Fruit fly (Drosophila melanogaster) whole organism, embryonic: ENCODE results near the gene CG31365.

ENCODE experiments used
- Atf3 ChIP-seq: fragments of 200-800 bp; sonication (Bioruptor generic); optimal IDR thresholded peaks from 3 replicates; lab custom pipeline; 2016; ENCODE audit warnings: missing biosample characterization, missing genetic modification characterization
- CG1024 ChIP-seq: fragments of 200-800 bp; sonication (Bioruptor generic); IDR thresholded peaks from 2 replicates; pipeline ENCODE4 v1.3.6; 2022; ENCODE audit warnings: missing biosample characterization, missing genetic modification characterization
- CG1233 ChIP-seq: fragments of 200-800 bp; sonication (Bioruptor generic); optimal IDR thresholded peaks from 4 replicates; lab custom pipeline; 2018; ENCODE audit warnings: missing biosample characterization, mild to moderate bottlenecking, missing genetic modification characterization
- CG13775 ChIP-seq: fragments of 200-800 bp; sonication (Bioruptor generic); optimal IDR thresholded peaks from 3 replicates; lab custom pipeline; 2017; ENCODE audit warnings: missing biosample characterization, mild to moderate bottlenecking, missing genetic modification characterization
- CG14441 ChIP-seq: fragments of 200-800 bp; sonication (Bioruptor generic); IDR thresholded peaks from 2 replicates; pipeline ENCODE4 v1.3.6; 2022; ENCODE audit warnings: missing biosample characterization, missing genetic modification characterization
- CG14860 ChIP-seq: fragments of 200-800 bp; sonication (Bioruptor generic); IDR thresholded peaks from 3 replicates; pipeline ENCODE4 v1.3.6; 2022; ENCODE audit warnings: missing biosample characterization, missing genetic modification characterization; ENCODE audit not compliant: partially characterized antibody
- CG15011 ChIP-seq: fragments of 200-800 bp; sonication (Bioruptor generic); optimal IDR thresholded peaks from 3 replicates; lab custom pipeline; 2018; ENCODE audit warnings: missing biosample characterization, mild to moderate bottlenecking, missing genetic modification characterization
- CG15479 ChIP-seq: fragments of 200-800 bp; sonication (Bioruptor generic); optimal IDR thresholded peaks from 3 replicates; lab custom pipeline; 2019; ENCODE audit warnings: missing biosample characterization, mild to moderate bottlenecking, missing genetic modification characterization, moderate library complexity
- CG15601 ChIP-seq: fragments of 200-800 bp; sonication (Bioruptor generic); optimal IDR thresholded peaks from 3 replicates; lab custom pipeline; 2019; ENCODE audit warnings: missing biosample characterization, mild to moderate bottlenecking, missing genetic modification characterization, moderate library complexity
- CG1603 ChIP-seq: fragments of 200-800 bp; sonication (Bioruptor generic); optimal IDR thresholded peaks from 2 replicates; lab custom pipeline; 2019; ENCODE audit warnings: missing biosample characterization, mild to moderate bottlenecking, missing genetic modification characterization, moderate library complexity
- CG2202 ChIP-seq: fragments of 200-800 bp; sonication (Bioruptor generic); optimal IDR thresholded peaks from 2 replicates; lab custom pipeline; 2018; ENCODE audit warnings: missing biosample characterization, mild to moderate bottlenecking, missing genetic modification characterization
- CG31388 ChIP-seq: fragments of 200-800 bp; sonication (Bioruptor generic); optimal IDR thresholded peaks from 2 replicates; lab custom pipeline; 2016; ENCODE audit warnings: missing biosample characterization, missing genetic modification characterization
- CG3726 ChIP-seq: fragments of 200-800 bp; sonication (Bioruptor generic); IDR thresholded peaks from 3 replicates; pipeline ENCODE4, ENCODE4 v1.3.6; 2022; ENCODE audit warnings: missing biosample characterization, missing genetic modification characterization
- CG4854 ChIP-seq: fragments of 200-800 bp; sonication (Bioruptor generic); optimal IDR thresholded peaks from 2 replicates; lab custom pipeline; 2016; ENCODE audit warnings: missing biosample characterization, missing genetic modification characterization, inconsistent platforms
- CG6813 ChIP-seq: fragments of 200-800 bp; sonication (Bioruptor generic); optimal IDR thresholded peaks from 2 replicates; lab custom pipeline; 2017; ENCODE audit warnings: missing biosample characterization, missing genetic modification characterization, mild to moderate bottlenecking, moderate library complexity, missing genetic modification reagents
- CG7987 ChIP-seq: fragments of 200-800 bp; sonication (Bioruptor generic); optimal IDR thresholded peaks from 2 replicates; lab custom pipeline; 2018; ENCODE audit warnings: missing biosample characterization, mild to moderate bottlenecking, missing genetic modification characterization, moderate library complexity
- CG8281 ChIP-seq: fragments of 200-800 bp; sonication (Bioruptor generic); optimal IDR thresholded peaks from 2 replicates; lab custom pipeline; 2018; ENCODE audit warnings: missing biosample characterization, mild to moderate bottlenecking, missing genetic modification characterization, moderate library complexity
- CG9797 ChIP-seq: fragments of 200-800 bp; sonication (Bioruptor generic); optimal IDR thresholded peaks from 3 replicates; lab custom pipeline; 2018; ENCODE audit warnings: missing biosample characterization, mild to moderate bottlenecking, missing genetic modification characterization
- Dip2 ChIP-seq: fragments of 200-800 bp; sonication (Bioruptor generic); IDR thresholded peaks from 2 replicates; pipeline ENCODE4 v1.3.6; 2022; ENCODE audit warnings: missing biosample characterization, missing genetic modification characterization
- Dll ChIP-seq: fragments of 200-800 bp; sonication (Bioruptor generic); IDR thresholded peaks from 4 replicates; pipeline ENCODE4 v1.3.6; 2022; ENCODE audit warnings: missing biosample characterization, missing genetic modification characterization; ENCODE audit not compliant: partially characterized antibody
- Dp ChIP-seq: fragments of 200-800 bp; sonication (Bioruptor generic); optimal IDR thresholded peaks from 2 replicates; lab custom pipeline; 2018; ENCODE audit warnings: missing biosample characterization, mild to moderate bottlenecking, missing genetic modification characterization, moderate library complexity
- Gsc ChIP-seq: fragments of 200-800 bp; sonication (Bioruptor generic); IDR thresholded peaks from 2 replicates; pipeline ENCODE4 v1.3.6; 2022; ENCODE audit warnings: missing biosample characterization, missing genetic modification characterization
- HLH4C ChIP-seq: fragments of 200-800 bp; sonication (Bioruptor generic); IDR thresholded peaks from 3 replicates; pipeline ENCODE4 v1.3.6; 2022; ENCODE audit warnings: missing biosample characterization, missing genetic modification characterization; ENCODE audit not compliant: partially characterized antibody
- Hsf ChIP-seq: fragments of 200-800 bp; sonication (Bioruptor generic); optimal IDR thresholded peaks from 3 replicates; lab custom pipeline; 2016; ENCODE audit warnings: missing biosample characterization, missing genetic modification characterization
- Lhr ChIP-seq: fragments of 200-800 bp; sonication (Bioruptor generic); optimal IDR thresholded peaks from 3 replicates; lab custom pipeline; 2017; ENCODE audit warnings: mild to moderate bottlenecking, missing biosample characterization, missing genetic modification reagents, missing genetic modification characterization
- MTF-1 ChIP-seq: fragments of 200-800 bp; sonication (Bioruptor generic); optimal IDR thresholded peaks from 2 replicates; lab custom pipeline; 2018; ENCODE audit warnings: missing biosample characterization, mild to moderate bottlenecking, missing genetic modification characterization, borderline replicate concordance
- Opbp ChIP-seq: fragments of 200-800 bp; sonication (Bioruptor generic); IDR thresholded peaks from 3 replicates; pipeline ENCODE4 v1.3.6; 2022; ENCODE audit warnings: missing biosample characterization, missing genetic modification characterization; ENCODE audit not compliant: partially characterized antibody
- Sin3A ChIP-seq: fragments of >200 bp; optimal IDR thresholded peaks from 2 replicates; lab custom pipeline; 2018
- Sox100B ChIP-seq: fragments of 200-800 bp; sonication (Bioruptor generic); optimal IDR thresholded peaks from 3 replicates; lab custom pipeline; 2018; ENCODE audit warnings: missing biosample characterization, mild to moderate bottlenecking, missing genetic modification characterization
- Spps ChIP-seq: fragments of 200-800 bp; sonication (Bioruptor generic); optimal IDR thresholded peaks from 2 replicates; lab custom pipeline; 2018; ENCODE audit warnings: missing biosample characterization, mild to moderate bottlenecking, missing genetic modification characterization
- Trl ChIP-seq, 3 experiments: fragments of >200 bp in 2 of 3; fragments of 200-800 bp in 1 of 3; sonication (Bioruptor generic) in 1 of 3; optimal IDR thresholded peaks; 2 replicates in 1 of 3; 3 replicates in 2 of 3; lab custom pipeline; 2016 to 2017; ENCODE audit warnings: missing biosample characterization in 1 of 3, missing genetic modification characterization in 1 of 3
- al ChIP-seq: fragments of 200-800 bp; sonication (Bioruptor generic); IDR thresholded peaks from 2 replicates; pipeline ENCODE4 v1.3.6; 2022; ENCODE audit warnings: missing biosample characterization, missing genetic modification characterization
- cas ChIP-seq: fragments of 200-800 bp; sonication (Bioruptor generic); IDR thresholded peaks from 2 replicates; pipeline ENCODE4 v1.3.6; 2022; ENCODE audit warnings: missing biosample characterization, missing genetic modification characterization
- chn ChIP-seq: fragments of 200-800 bp; sonication (Bioruptor generic); optimal IDR thresholded peaks from 2 replicates; lab custom pipeline; 2016; ENCODE audit warnings: missing biosample characterization, missing genetic modification characterization
- ci ChIP-seq: fragments of 200-800 bp; sonication (Bioruptor generic); IDR thresholded peaks from 3 replicates; pipeline ENCODE4 v1.3.6; 2022; ENCODE audit warnings: missing biosample characterization, missing genetic modification characterization
- crc ChIP-seq: fragments of 200-800 bp; sonication (Bioruptor generic); optimal IDR thresholded peaks from 2 replicates; lab custom pipeline; 2016; ENCODE audit warnings: missing biosample characterization, missing genetic modification characterization
- dimm ChIP-seq: fragments of 200-800 bp; sonication (Bioruptor generic); IDR thresholded peaks from 2 replicates; pipeline ENCODE4 v1.3.6; 2022; ENCODE audit warnings: missing biosample characterization, missing genetic modification characterization
- ewg ChIP-seq: fragments of 200-800 bp; sonication (Bioruptor generic); optimal IDR thresholded peaks from 3 replicates; lab custom pipeline; 2017; ENCODE audit warnings: mild to moderate bottlenecking, missing biosample characterization, missing genetic modification reagents, missing genetic modification characterization
- eyg ChIP-seq: fragments of 200-800 bp; sonication (Bioruptor generic); optimal IDR thresholded peaks from 3 replicates; lab custom pipeline; 2016; ENCODE audit warnings: missing biosample characterization, missing genetic modification characterization
- gce ChIP-seq: fragments of 200-800 bp; sonication (Bioruptor generic); IDR thresholded peaks from 3 replicates; pipeline ENCODE4 v1.3.6; 2022; ENCODE audit warnings: missing biosample characterization, missing genetic modification characterization
- kay ChIP-seq: fragments of 200-800 bp; sonication (Bioruptor generic); optimal IDR thresholded peaks from 2 replicates; lab custom pipeline; 2016; ENCODE audit warnings: missing biosample characterization, missing genetic modification characterization
- mld ChIP-seq: fragments of 200-800 bp; sonication (Bioruptor generic); IDR thresholded peaks from 3 replicates; pipeline ENCODE4 v1.3.6; 2022; ENCODE audit warnings: missing biosample characterization, missing genetic modification characterization; ENCODE audit not compliant: partially characterized antibody
- prd ChIP-seq, 3 experiments: fragments of >200 bp in 2 of 3; fragments of 200-800 bp in 1 of 3; sonication (Bioruptor generic) in 1 of 3; optimal IDR thresholded peaks in 2 of 3; IDR thresholded peaks in 1 of 3; 2 replicates in 2 of 3; 3 replicates in 1 of 3; pipeline versions ENCODE4 v1.3.6 to Lab custom; 2017 to 2022; ENCODE audit warnings: missing biosample characterization in 1 of 3, missing genetic modification characterization in 1 of 3
- ranshi ChIP-seq: fragments of 200-800 bp; sonication (Bioruptor generic); IDR thresholded peaks from 2 replicates; pipeline ENCODE4 v1.3.6; 2022; ENCODE audit warnings: missing biosample characterization, missing genetic modification characterization
- stwl ChIP-seq: fragments of 200-800 bp; sonication (Bioruptor generic); optimal IDR thresholded peaks from 3 replicates; lab custom pipeline; 2018; ENCODE audit warnings: missing biosample characterization, mild to moderate bottlenecking, missing genetic modification characterization, moderate library complexity
- tio ChIP-seq: fragments of 200-800 bp; sonication (Bioruptor generic); optimal IDR thresholded peaks from 2 replicates; lab custom pipeline; 2017; ENCODE audit warnings: missing biosample characterization, missing genetic modification characterization, inconsistent platforms
- ttk ChIP-seq: fragments of 200-800 bp; sonication (Bioruptor generic); IDR thresholded peaks from 2 replicates; pipeline ENCODE4 v2.1.2; 2022; ENCODE audit warnings: missing biosample characterization, missing genetic modification characterization
- z ChIP-seq: fragments of 200-800 bp; sonication (Bioruptor generic); IDR thresholded peaks from 3 replicates; pipeline ENCODE4 v1.3.6; 2022; ENCODE audit warnings: missing biosample characterization, missing genetic modification characterization
- zen2 ChIP-seq: fragments of 200-800 bp; sonication (Bioruptor generic); IDR thresholded peaks from 3 replicates; pipeline ENCODE4 v1.3.6; 2022; ENCODE audit warnings: missing biosample characterization, missing genetic modification characterization; ENCODE audit not compliant: partially characterized antibody

The CG31365 gene

dm6 chr3R:23173393-23173981 is 47.3 kb upstream of the CG31365 start, which contains the start of gene CG46310 (continued):
- TF ChIP-seq CG15479 (GFP tag; lab: Kevin White, UChicago) (no peak), CG8281 (no peak), al (GFP tag; lab: Robert Waterston, UW) (peak; percentile 83), z (GFP tag; lab: Robert Waterston, UW) (peak; percentile 93), CG1603 (tag; lab: Kevin White, UChicago) (no peak), Hsf (GFP tag; lab: Kevin White, UChicago) (no peak), Dp (no peak), CG2202 (tag; lab: Kevin White, UChicago) (no peak), CG15601 (tag; lab: Kevin White, UChicago) (peak; percentile 31), crc (GFP tag; lab: Kevin White, UChicago) (no peak), CG31388 (GFP tag; lab: Kevin White, UChicago) (no peak), gce (GFP tag; lab: Robert Waterston, UW) (peak; percentile 70; the same call in 2 of the 3 replicates), CG1233 (GFP tag; lab: Kevin White, UChicago) (peak; percentile 40), CG13775 (GFP tag; lab: Kevin White, UChicago) (peak; percentile 41), ci (GFP tag; lab: Robert Waterston, UW) (peak; percentile 56), CG15011 (GFP tag; lab: Kevin White, UChicago) (peak; percentile 48), prd (optimal IDR thresholded peaks at IDR 0.05; lab: Kevin White, UChicago) (no peak), prd (GFP tag; IDR thresholded peaks at IDR 0.05; lab: Robert Waterston, UW) (peak; percentile 86), ttk (GFP tag; lab: Robert Waterston, UW) (peak; percentile 81), CG3726 (GFP tag; lab: Robert Waterston, UW) (peak; percentile 84), CG6813 (GFP tag; lab: Kevin White, UChicago) (peak; percentile 69), CG4854 (GFP tag; lab: Kevin White, UChicago) (no peak), Dip2 (GFP tag; lab: Robert Waterston, UW) (0 out of 2 replicates have a peak, but pooled peaks have one; percentile 8), CG7987 (GFP tag; lab: Kevin White, UChicago) (peak; percentile 47), CG9797 (GFP tag; lab: Kevin White, UChicago) (no peak), ranshi (GFP tag; lab: Robert Waterston, UW) (peak; percentile 86), MTF-1 (peak; percentile 56), CG1024 (GFP tag; lab: Robert Waterston, UW) (peak; percentile 27; the same call in 1 of the 2 replicates), Sin3A (no peak), Spps (tag; lab: Kevin White, UChicago) (no peak), Trl (optimal IDR thresholded peaks at IDR 0.05; lab: Kevin White, UChicago) (peak; percentile 57 to 89), Trl (GFP tag; optimal IDR thresholded peaks at IDR 0.05; lab: Kevin White, UChicago) (no peak), Sox100B (GFP tag; lab: Kevin White, UChicago) (peak; percentile 56), HLH4C (GFP tag; lab: Robert Waterston, UW) (no peak), Lhr (no peak), mld (GFP tag; lab: Robert Waterston, UW) (no peak), dimm (GFP tag; lab: Robert Waterston, UW) (no peak), Atf3 (GFP tag; lab: Kevin White, UChicago) (no peak), Gsc (GFP tag; lab: Robert Waterston, UW) (no peak), cas (no peak), CG14860 (GFP tag; lab: Robert Waterston, UW) (no peak), Dll (0 out of 4 replicates have a peak, but pooled peaks have one; percentile 32), stwl (tag; lab: Kevin White, UChicago) (no peak), eyg (GFP tag; lab: Kevin White, UChicago) (no peak), zen2 (GFP tag; lab: Robert Waterston, UW) (no peak), ewg (GFP tag; lab: Kevin White, UChicago) (peak; percentile 45), tio (GFP tag; lab: Kevin White, UChicago) (peak; percentile 37), Opbp (GFP tag; lab: Robert Waterston, UW) (peak; percentile 20; the same call in 1 of the 3 replicates), CG14441 (GFP tag; lab: Robert Waterston, UW) (peak; percentile 77), chn (no peak), kay (GFP tag; lab: Kevin White, UChicago) (no peak)
